Fruit fly (Drosophila melanogaster) whole organism, wandering third instar larva: ENCODE data around the gene Wee1.

ENCODE experiments used
- Abd-B ChIP-seq: fragments of >200 bp; optimal IDR thresholded peaks from 2 replicates; lab custom pipeline; 2017; ENCODE audit warnings: missing biosample characterization, missing genetic modification characterization
- CG32264 ChIP-seq: fragments of 200-800 bp; sonication (Bioruptor generic); optimal IDR thresholded peaks from 2 replicates; lab custom pipeline; 2016; ENCODE audit warnings: missing biosample characterization, missing genetic modification characterization
- CG9705 ChIP-seq: fragments of 200-800 bp; sonication (Bioruptor generic); optimal IDR thresholded peaks from 2 replicates; lab custom pipeline; 2018; ENCODE audit warnings: missing biosample characterization, mild to moderate bottlenecking, missing genetic modification characterization
- Dfd ChIP-seq: fragments of >200 bp; optimal IDR thresholded peaks from 2 replicates; lab custom pipeline; 2017; ENCODE audit warnings: missing biosample characterization, missing genetic modification characterization
- Dif ChIP-seq: fragments of 200-275, 200-300 bp; sonication (Bioruptor generic); optimal IDR thresholded peaks from 2 replicates; lab custom pipeline; 2018; ENCODE audit warnings: missing biosample characterization, missing genetic modification characterization; ENCODE audit not compliant: partially characterized antibody
- GATAd ChIP-seq: sonication (Bioruptor generic); optimal IDR thresholded peaks from 2 replicates; lab custom pipeline; 2016; ENCODE audit warnings: missing biosample characterization, missing genetic modification characterization
- HLH106 ChIP-seq: fragments of 200-800 bp; optimal IDR thresholded peaks from 3 replicates; lab custom pipeline; 2019; ENCODE audit warnings: missing biosample characterization, mild to moderate bottlenecking, missing genetic modification characterization, moderate library complexity
- Hnf4 ChIP-seq: fragments of 200-800 bp; sonication (Bioruptor generic); optimal IDR thresholded peaks from 2 replicates; lab custom pipeline; 2016; ENCODE audit warnings: missing biosample characterization, mild to moderate bottlenecking, missing genetic modification characterization
- Hr83 ChIP-seq: fragments of 200-300 bp; sonication (Bioruptor generic); optimal IDR thresholded peaks from 2 replicates; lab custom pipeline; 2016; ENCODE audit warnings: missing biosample characterization, mild to moderate bottlenecking, missing genetic modification characterization, moderate library complexity; ENCODE audit not compliant: poor library complexity, severe bottlenecking
- Mio ChIP-seq: sonication (Bioruptor generic); optimal IDR thresholded peaks from 2 replicates; lab custom pipeline; 2016; ENCODE audit warnings: missing biosample characterization, missing genetic modification characterization
- Myc ChIP-seq: fragments of >200 bp; optimal IDR thresholded peaks from 2 replicates; lab custom pipeline; 2017
- N ChIP-seq: fragments of >200 bp; optimal IDR thresholded peaks from 2 replicates; lab custom pipeline; 2018; ENCODE audit warnings: missing biosample characterization, missing external identifiers, missing genetic modification characterization
- OdsH ChIP-seq: fragments of 200-800 bp; sonication (Bioruptor generic); optimal IDR thresholded peaks from 2 replicates; lab custom pipeline; 2016; ENCODE audit warnings: missing biosample characterization, mild to moderate bottlenecking, missing genetic modification characterization
- Rel ChIP-seq, 2 experiments: fragments of 200-800 bp; sonication (Bioruptor generic) in 1 of 2; optimal IDR thresholded peaks; 2 replicates in 1 of 2; 3 replicates in 1 of 2; lab custom pipeline; 2016 to 2019; ENCODE audit warnings: mild to moderate bottlenecking in 2 of 2, missing biosample characterization in 2 of 2, missing genetic modification characterization in 2 of 2, moderate library complexity in 1 of 2
- Sp1 ChIP-seq: fragments of 200-800 bp; sonication (Bioruptor generic); optimal IDR thresholded peaks from 3 replicates; lab custom pipeline; 2019; ENCODE audit warnings: missing biosample characterization, mild to moderate bottlenecking, missing genetic modification characterization, moderate library complexity
- Vsx2 ChIP-seq: fragments of 200-300, 225-300 bp; sonication (Bioruptor generic); optimal IDR thresholded peaks from 2 replicates; lab custom pipeline; 2018; ENCODE audit warnings: missing biosample characterization, missing genetic modification characterization; ENCODE audit not compliant: partially characterized antibody
- br ChIP-seq: fragments of 200-800 bp; sonication (Bioruptor generic); optimal IDR thresholded peaks from 2 replicates; lab custom pipeline; 2016; ENCODE audit warnings: missing biosample characterization, missing genetic modification characterization
- brk ChIP-seq: fragments of 200-800 bp; sonication (Bioruptor generic); optimal IDR thresholded peaks from 2 replicates; lab custom pipeline; 2016; ENCODE audit warnings: missing biosample characterization, mild to moderate bottlenecking, missing genetic modification characterization
- dl ChIP-seq, 2 experiments: fragments of 175-275, 200-275 bp in 1 of 2; fragments of 200-275 bp in 1 of 2; sonication (Bioruptor generic); optimal IDR thresholded peaks; lab custom pipeline; 2018; ENCODE audit warnings: mild to moderate bottlenecking in 2 of 2, missing biosample characterization in 2 of 2, missing genetic modification characterization in 2 of 2, moderate library complexity in 2 of 2; ENCODE audit not compliant: partially characterized antibody in 2 of 2, insufficient read depth in 1 of 2
- dsf ChIP-seq: sonication (Bioruptor generic); optimal IDR thresholded peaks from 2 replicates; lab custom pipeline; 2016; ENCODE audit warnings: missing biosample characterization, missing genetic modification characterization, borderline replicate concordance
- ey ChIP-seq: fragments of 200-800 bp; sonication (Bioruptor generic); optimal IDR thresholded peaks from 2 replicates; lab custom pipeline; 2016; ENCODE audit warnings: missing biosample characterization, missing genetic modification characterization
- foxo ChIP-seq, 2 experiments: fragments of 200-800 bp; sonication (Bioruptor generic); optimal IDR thresholded peaks; 2 replicates in 1 of 2; 3 replicates in 1 of 2; lab custom pipeline; 2016 to 2017; ENCODE audit warnings: missing biosample characterization in 2 of 2, missing genetic modification characterization in 2 of 2
- fru ChIP-seq: fragments of 200-800 bp; sonication (Bioruptor generic); optimal IDR thresholded peaks from 3 replicates; lab custom pipeline; 2016; ENCODE audit warnings: missing biosample characterization, mild to moderate bottlenecking, missing genetic modification characterization
- h ChIP-seq: fragments of 200-800 bp; sonication (Bioruptor generic); optimal IDR thresholded peaks from 3 replicates; lab custom pipeline; 2016; ENCODE audit warnings: missing biosample characterization, mild to moderate bottlenecking, missing genetic modification characterization
- jim ChIP-seq: fragments of 175-275, 200-325 bp; sonication (Bioruptor generic); optimal IDR thresholded peaks from 2 replicates; lab custom pipeline; 2016; ENCODE audit warnings: missing biosample characterization, mild to moderate bottlenecking, missing genetic modification characterization
- lola ChIP-seq: fragments of >200 bp; optimal IDR thresholded peaks from 2 replicates; lab custom pipeline; 2017; ENCODE audit warnings: missing biosample characterization, missing genetic modification characterization
- pan ChIP-seq: fragments of >200 bp; optimal IDR thresholded peaks from 2 replicates; lab custom pipeline; 2017
- psq ChIP-seq: fragments of 200-800 bp; sonication (Bioruptor generic); optimal IDR thresholded peaks from 3 replicates; lab custom pipeline; 2017; ENCODE audit warnings: missing biosample characterization, mild to moderate bottlenecking, missing genetic modification characterization, moderate library complexity
- rgr ChIP-seq: fragments of 200-800 bp; sonication (Bioruptor generic); optimal IDR thresholded peaks from 3 replicates; lab custom pipeline; 2016; ENCODE audit warnings: missing biosample characterization, mild to moderate bottlenecking, missing genetic modification characterization
- sage ChIP-seq: fragments of 200-800 bp; sonication (Bioruptor generic); optimal IDR thresholded peaks from 2 replicates; lab custom pipeline; 2016; ENCODE audit warnings: missing biosample characterization, mild to moderate bottlenecking, missing genetic modification characterization
- sv ChIP-seq: fragments of 200-800 bp; sonication (Bioruptor generic); optimal IDR thresholded peaks from 3 replicates; lab custom pipeline; 2016; ENCODE audit warnings: missing biosample characterization, missing genetic modification characterization
- tai ChIP-seq: sonication (Bioruptor generic); optimal IDR thresholded peaks from 2 replicates; lab custom pipeline; 2016; ENCODE audit warnings: missing biosample characterization, missing genetic modification characterization
- usp ChIP-seq: fragments of >200 bp; optimal IDR thresholded peaks from 2 replicates; lab custom pipeline; 2017; ENCODE audit warnings: missing biosample characterization, missing genetic modification characterization
- woc ChIP-seq: sonication (Bioruptor generic); optimal IDR thresholded peaks from 2 replicates; lab custom pipeline; 2016; ENCODE audit warnings: missing biosample characterization, mild to moderate bottlenecking, missing genetic modification characterization

Gene Wee1

dm6 chr2L:6913964-6914363, at the start of gene Wee1:
TSS of gene Wee1 (minus strand) at chr2L:6914138.
- TF ChIP-seq woc (no peak), ey (GFP tag; lab: Kevin White, UChicago) (no peak), Abd-B (GFP tag; lab: Kevin White, UChicago) (no peak), jim (GFP tag; lab: Kevin White, UChicago) (no peak), Rel (GFP tag; optimal IDR thresholded peaks at IDR 0.05; lab: Kevin White, UChicago) (no peak), Rel (tag; optimal IDR thresholded peaks at IDR 0.05; lab: Kevin White, UChicago) (no peak)

- TF ChIP-seq dl (GFP tag; optimal IDR thresholded peaks at IDR 0.05; lab: Kevin White, UChicago; ENCODE audit: insufficient read depth in 1 of 2, partially characterized antibody in 2 of 2) (no peak), brk (no peak), jim (GFP tag; lab: Kevin White, UChicago) (no peak), Vsx2 (no peak), Hr83 (GFP tag; lab: Kevin White, UChicago) (no peak), foxo (GFP tag; optimal IDR thresholded peaks at IDR 0.05; lab: Kevin White, UChicago) (no peak), OdsH (GFP tag; lab: Kevin White, UChicago) (no peak), usp (GFP tag; lab: Kevin White, UChicago) (no peak), Dif (GFP tag; lab: Kevin White, UChicago) (no peak), N (GFP tag; lab: Kevin White, UChicago) (no peak), CG32264 (GFP tag; lab: Kevin White, UChicago) (no peak), sage (GFP tag; lab: Kevin White, UChicago) (no peak), fru (GFP tag; lab: Kevin White, UChicago) (no peak), CG9705 (GFP tag; lab: Kevin White, UChicago) (no peak), lola (no peak), h (GFP tag; lab: Kevin White, UChicago) (no peak)
- TF ChIP-seq, all 38 proteins: peak for 0
These were observed 46.2 kb upstream of the Wee1 start, which contains the start of the genes Atac1 and Hmgcl for dm6 chr2L:6960165-6960564. TSS of gene Atac1 (minus strand) at chr2L:6960328. TSS of gene Hmgcl (plus strand) at chr2L:6960377.

dm6 chr2L:6956725-6957124, 42.8 kb upstream of the Wee1 start, which contains the start of the genes CG13775 and CG3430:
TSS of gene CG13775 (minus strand) at chr2L:6956950.
TSS of gene CG3430 (plus strand) at chr2L:6957008.
- TF ChIP-seq pan (lab: Kevin White, UChicago) (no peak), Myc (lab: Kevin White, UChicago) (peak; percentile 33), br (GFP tag; lab: Kevin White, UChicago) (no peak), HLH106 (tag; lab: Kevin White, UChicago) (peak; percentile 39), dsf (GFP tag; lab: Kevin White, UChicago) (no peak), lola (no peak), ey (GFP tag; lab: Kevin White, UChicago) (no peak), rgr (GFP tag; lab: Kevin White, UChicago) (no peak), Hnf4 (GFP tag; lab: Kevin White, UChicago) (no peak), psq (GFP tag; lab: Kevin White, UChicago) (peak; percentile 0), OdsH (GFP tag; lab: Kevin White, UChicago) (peak; percentile 5), dl (GFP tag; optimal IDR thresholded peaks at IDR 0.05; lab: Kevin White, UChicago; ENCODE audit: insufficient read depth in 1 of 2, partially characterized antibody in 2 of 2) (no peak), CG32264 (GFP tag; lab: Kevin White, UChicago) (no peak), foxo (GFP tag; optimal IDR thresholded peaks at IDR 0.05; lab: Kevin White, UChicago) (no peak), Rel (GFP tag; optimal IDR thresholded peaks at IDR 0.05; lab: Kevin White, UChicago) (no peak), Rel (tag; optimal IDR thresholded peaks at IDR 0.05; lab: Kevin White, UChicago) (no peak), Dfd (GFP tag; lab: Kevin White, UChicago) (no peak), tai (GFP tag; lab: Kevin White, UChicago) (no peak), CG9705 (GFP tag; lab: Kevin White, UChicago) (no peak)

DNA sequence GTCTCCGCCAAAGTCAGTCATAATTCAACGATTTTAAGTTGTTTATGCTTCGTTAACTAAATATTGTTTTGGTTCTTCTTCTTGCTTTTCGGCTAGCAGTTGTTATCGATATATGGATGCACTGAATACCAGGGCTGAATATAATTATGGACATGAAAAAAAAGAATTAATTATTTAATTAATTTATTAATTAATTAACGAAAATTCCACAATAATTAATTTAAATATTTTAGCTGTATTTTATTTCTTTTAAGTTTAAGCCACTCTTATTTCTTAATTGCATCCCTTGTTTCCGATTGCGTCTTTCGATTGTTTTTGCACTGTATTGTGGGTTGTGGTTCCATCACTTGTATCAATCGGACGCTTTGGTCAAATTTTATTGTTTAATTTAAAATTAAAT, 36.2 kb upstream of the Wee1 start, which contains the start of the genes Gas41 and SA1:
TSS of gene Gas41 (minus strand) at position 112 of the 400 bp plus-strand sequence.
TSS of gene SA1 (plus strand) at position 326 of the 400 bp plus-strand sequence.
- TF ChIP-seq Hr83 (GFP tag; lab: Kevin White, UChicago) (no peak), Sp1 (GFP tag; lab: Kevin White, UChicago) (peak; percentile 90), jim (GFP tag; lab: Kevin White, UChicago) (no peak), Mio (no peak), pan (lab: Kevin White, UChicago) (no peak), br (GFP tag; lab: Kevin White, UChicago) (peak; percentile 62), HLH106 (tag; lab: Kevin White, UChicago) (peak; percentile 91), sv (GFP tag; lab: Kevin White, UChicago) (peak; percentile 44), dsf (GFP tag; lab: Kevin White, UChicago) (peak; percentile 78), OdsH (GFP tag; lab: Kevin White, UChicago) (peak; percentile 88), psq (GFP tag; lab: Kevin White, UChicago) (peak; percentile 44), ey (GFP tag; lab: Kevin White, UChicago) (peak; percentile 76), GATAd (no peak), CG9705 (GFP tag; lab: Kevin White, UChicago) (peak; percentile 64)
